Worm (Caenorhabditis elegans) whole organism, young adult: Measurements from ENCODE around the gene sul-1.
A peak's percentile ranks its signal among the peaks of the same experiment; 100 is the strongest.

ENCODE experiments used
- D2030.7 ChIP-seq: fragments of 200-800 bp; sonication (Bioruptor generic); IDR thresholded peaks from 2 replicates; pipeline ENCODE4 v1.3.6; 2022; ENCODE audit warnings: missing genetic modification reagents, missing genetic modification characterization, missing compliant biosample characterization
- Y95B8A.8 ChIP-seq: fragments of 200-800 bp; sonication (Bioruptor generic); IDR thresholded peaks from 2 replicates; pipeline ENCODE4 v1.3.6; 2022; ENCODE audit warnings: missing genetic modification reagents, missing genetic modification characterization, missing compliant biosample characterization
- ama-1 ChIP-seq, 3 experiments: fragments of 150-350 bp in 1 of 3; sonication (generic microtip) in 2 of 3; optimal IDR thresholded peaks; 2 replicates each; lab custom pipeline; 2014 to 2018; ENCODE audit warnings: missing biosample characterization in 2 of 3, missing genetic modification characterization in 2 of 3, missing genetic modification reagents in 2 of 3
- ceh-58 ChIP-seq: fragments of 200-800 bp; sonication (Bioruptor generic); IDR thresholded peaks from 2 replicates; pipeline ENCODE4 v1.3.6; 2022; ENCODE audit warnings: missing genetic modification characterization, missing compliant biosample characterization
- ets-4 ChIP-seq: fragments of 200-800 bp; sonication (Bioruptor generic); optimal IDR thresholded peaks from 2 replicates; lab custom pipeline; 2018; ENCODE audit warnings: mild to moderate bottlenecking, missing genetic modification characterization, missing compliant biosample characterization
- hlh-26 ChIP-seq: fragments of 200-800 bp; sonication (Bioruptor generic); conservative IDR thresholded peaks from 2 replicates; pipeline ENCODE4 v1.3.6; 2022; ENCODE audit warnings: missing genetic modification reagents, missing genetic modification characterization, missing compliant biosample characterization
- nhr-80 ChIP-seq: sonication (generic microtip); optimal IDR thresholded peaks from 2 replicates; lab custom pipeline; 2016; ENCODE audit warnings: missing genetic modification characterization, missing compliant biosample characterization
- rec-8 ChIP-seq, 2 experiments: sonication (generic microtip); optimal IDR thresholded peaks; 2 replicates each; lab custom pipeline; 2016; ENCODE audit warnings: mild to moderate bottlenecking in 2 of 2, missing genetic modification characterization in 2 of 2, missing genetic modification reagents in 2 of 2, missing genotype in 2 of 2, missing biosample characterization in 1 of 2, missing compliant biosample characterization in 1 of 2, moderate library complexity in 1 of 2
- unc-62 ChIP-seq: fragments of 150-350 bp; optimal IDR thresholded peaks from 2 replicates; lab custom pipeline; 2014; ENCODE audit warnings: missing biosample characterization, missing genetic modification reagents, missing genetic modification characterization

- peak; percentile 66 for TF ChIP-seq ets-4 (GFP tag; lab: Kevin White, UChicago)
- no peak for TF ChIP-seq hlh-26 (GFP tag; lab: Robert Waterston, UW)
- TF ChIP-seq rec-8 (tag; optimal IDR thresholded peaks at IDR 0.05; lab: Kevin White, UChicago), result no peak
- TF ChIP-seq ama-1 (optimal IDR thresholded peaks at IDR 0.05; lab: Kevin White, UChicago), result no peak
- TF ChIP-seq ama-1 (GFP tag; optimal IDR thresholded peaks at IDR 0.05; lab: Kevin White, UChicago), result no peak
- TF ChIP-seq D2030.7 (GFP tag; lab: Robert Waterston, UW), result no peak
- TF ChIP-seq nhr-80 (tag; lab: Kevin White, UChicago), result peak; percentile 99
- TF ChIP-seq unc-62 (GFP tag; lab: Kevin White, UChicago), result peak; percentile 31
- TF ChIP-seq Y95B8A.8 (GFP tag; lab: Robert Waterston, UW), result no peak
- TF ChIP-seq ceh-58 (GFP tag; lab: Robert Waterston, UW), result no peak
Measured at ce11 chrX:3290147-3290546, 19.4 kb upstream of the sul-1 start.
